Fruit fly (Drosophila melanogaster) whole organism, embryonic: Measurements from ENCODE around the gene Kah.

Experiments
- ATbp ChIP-seq: fragments of 200-800 bp; sonication (Bioruptor generic); optimal IDR thresholded peaks from 2 replicates; lab custom pipeline; 2017; ENCODE audit warnings: missing biosample characterization, mild to moderate bottlenecking, missing genetic modification characterization, missing genetic modification reagents
- Abd-B ChIP-seq: fragments of 200-800 bp; sonication (Bioruptor generic); optimal IDR thresholded peaks from 2 replicates; lab custom pipeline; 2018; ENCODE audit warnings: missing biosample characterization, mild to moderate bottlenecking, missing genetic modification characterization, moderate library complexity
- CG11093 ChIP-seq: fragments of 200-800 bp; sonication (Bioruptor generic); IDR thresholded peaks from 3 replicates; pipeline ENCODE4 v1.3.6; 2022; ENCODE audit warnings: missing biosample characterization, missing genetic modification characterization
- CG13894 ChIP-seq: fragments of 200-800 bp; sonication (Bioruptor generic); optimal IDR thresholded peaks from 3 replicates; lab custom pipeline; 2018; ENCODE audit warnings: missing biosample characterization, mild to moderate bottlenecking, missing genetic modification characterization, moderate library complexity
- CG1603 ChIP-seq: fragments of 200-800 bp; sonication (Bioruptor generic); optimal IDR thresholded peaks from 2 replicates; lab custom pipeline; 2019; ENCODE audit warnings: missing biosample characterization, mild to moderate bottlenecking, missing genetic modification characterization, moderate library complexity
- CG16815 ChIP-seq: fragments of 200-800 bp; sonication (Bioruptor generic); optimal IDR thresholded peaks from 3 replicates; lab custom pipeline; 2017; ENCODE audit warnings: missing biosample characterization, mild to moderate bottlenecking, missing genetic modification characterization
- CG30020 ChIP-seq: fragments of 200-800 bp; optimal IDR thresholded peaks from 2 replicates; lab custom pipeline; 2019; ENCODE audit warnings: missing biosample characterization, mild to moderate bottlenecking, missing genetic modification characterization, moderate library complexity
- CG30431 ChIP-seq: fragments of 200-800 bp; sonication (Bioruptor generic); optimal IDR thresholded peaks from 2 replicates; lab custom pipeline; 2017; ENCODE audit warnings: missing biosample characterization, missing genetic modification characterization
- CG3163 ChIP-seq: fragments of 200-800 bp; sonication (Bioruptor generic); optimal IDR thresholded peaks from 3 replicates; lab custom pipeline; 2016; ENCODE audit warnings: missing biosample characterization, missing genetic modification characterization
- CG32772 ChIP-seq: fragments of 200-800 bp; sonication (Bioruptor generic); IDR thresholded peaks from 2 replicates; pipeline ENCODE4 v1.3.6; 2022; ENCODE audit warnings: missing biosample characterization, missing genetic modification characterization
- CG3281 ChIP-seq: fragments of 200-800 bp; sonication (Bioruptor generic); optimal IDR thresholded peaks from 3 replicates; lab custom pipeline; 2017; ENCODE audit warnings: missing biosample characterization, mild to moderate bottlenecking, missing genetic modification characterization
- CG3838 ChIP-seq: fragments of 200-800 bp; sonication (Bioruptor generic); optimal IDR thresholded peaks from 3 replicates; lab custom pipeline; 2016; ENCODE audit warnings: missing biosample characterization, missing genetic modification characterization
- CG7357 ChIP-seq: fragments of 200-800 bp; sonication (Bioruptor generic); IDR thresholded peaks from 3 replicates; pipeline ENCODE4 v1.3.6; 2022; ENCODE audit warnings: missing biosample characterization, missing genetic modification characterization
- CG7556 ChIP-seq: fragments of 200-800 bp; sonication (Bioruptor generic); optimal IDR thresholded peaks from 2 replicates; lab custom pipeline; 2017; ENCODE audit warnings: missing biosample characterization, mild to moderate bottlenecking, missing genetic modification characterization
- CG7786 ChIP-seq: fragments of 200-800 bp; sonication (Bioruptor generic); optimal IDR thresholded peaks from 2 replicates; lab custom pipeline; 2016; ENCODE audit warnings: missing biosample characterization, missing genetic modification characterization
- CG7928 ChIP-seq: fragments of 200-800 bp; sonication (Bioruptor generic); optimal IDR thresholded peaks from 2 replicates; lab custom pipeline; 2017; ENCODE audit warnings: missing biosample characterization, mild to moderate bottlenecking, missing genetic modification characterization
- CG8089 ChIP-seq: fragments of 200-800 bp; sonication (Bioruptor generic); optimal IDR thresholded peaks from 3 replicates; lab custom pipeline; 2016; ENCODE audit warnings: missing biosample characterization, missing genetic modification characterization
- CG8281 ChIP-seq: fragments of 200-800 bp; sonication (Bioruptor generic); optimal IDR thresholded peaks from 2 replicates; lab custom pipeline; 2018; ENCODE audit warnings: missing biosample characterization, mild to moderate bottlenecking, missing genetic modification characterization, moderate library complexity
- CG8944 ChIP-seq: fragments of 200-800 bp; sonication (Bioruptor generic); optimal IDR thresholded peaks from 3 replicates; lab custom pipeline; 2016; ENCODE audit warnings: missing biosample characterization, missing genetic modification characterization
- CTCF ChIP-seq: fragments of 200-800 bp; sonication (Bioruptor generic); optimal IDR thresholded peaks from 2 replicates; lab custom pipeline; 2017; ENCODE audit warnings: missing biosample characterization, mild to moderate bottlenecking, missing genetic modification characterization, moderate library complexity
- Dip3 ChIP-seq: fragments of 200-800 bp; sonication (Bioruptor generic); optimal IDR thresholded peaks from 3 replicates; lab custom pipeline; 2016; ENCODE audit warnings: missing biosample characterization, missing genetic modification characterization
- Dref ChIP-seq: fragments of 200-800 bp; sonication (Bioruptor generic); IDR thresholded peaks from 2 replicates; pipeline ENCODE4 v1.3.6; 2022; ENCODE audit warnings: missing biosample characterization, missing genetic modification characterization
- GATAe ChIP-seq: fragments of 200-800 bp; sonication (Bioruptor generic); conservative IDR thresholded peaks from 2 replicates; pipeline ENCODE4 v1.3.6; 2022; ENCODE audit warnings: missing biosample characterization, missing genetic modification characterization
- HLH54F ChIP-seq: fragments of 200-800 bp; sonication (Bioruptor generic); optimal IDR thresholded peaks from 3 replicates; lab custom pipeline; 2016; ENCODE audit warnings: missing biosample characterization, missing genetic modification characterization
- MESR4 ChIP-seq: fragments of 200-800 bp; sonication (Bioruptor generic); optimal IDR thresholded peaks from 2 replicates; lab custom pipeline; 2018; ENCODE audit warnings: missing biosample characterization, mild to moderate bottlenecking, missing genetic modification characterization, moderate library complexity
- Max ChIP-seq: fragments of 200-800 bp; sonication (Bioruptor generic); optimal IDR thresholded peaks from 2 replicates; lab custom pipeline; 2016; ENCODE audit warnings: missing biosample characterization, mild to moderate bottlenecking, missing genetic modification characterization
- Mes4 ChIP-seq: fragments of 200-800 bp; sonication (Bioruptor generic); optimal IDR thresholded peaks from 2 replicates; lab custom pipeline; 2016; ENCODE audit warnings: missing biosample characterization, missing genetic modification characterization
- Nf-YB ChIP-seq: fragments of 200-800 bp; sonication (Bioruptor generic); optimal IDR thresholded peaks from 3 replicates; lab custom pipeline; 2019; ENCODE audit warnings: missing biosample characterization, mild to moderate bottlenecking, missing genetic modification characterization, moderate library complexity
- NfI ChIP-seq: fragments of 200-800 bp; sonication (Bioruptor generic); optimal IDR thresholded peaks from 3 replicates; lab custom pipeline; 2018; ENCODE audit warnings: missing biosample characterization, mild to moderate bottlenecking, missing genetic modification characterization, moderate library complexity
- Pdp1 ChIP-seq, 2 experiments: fragments of 200-800 bp; sonication (Bioruptor generic); optimal IDR thresholded peaks; 3 replicates each; lab custom pipeline; 2016; ENCODE audit warnings: missing biosample characterization in 2 of 2, missing genetic modification characterization in 2 of 2, mild to moderate bottlenecking in 1 of 2, moderate library complexity in 1 of 2
- Rfx ChIP-seq: fragments of 200-800 bp; sonication (Bioruptor generic); IDR thresholded peaks from 2 replicates; pipeline ENCODE4 v1.3.6; 2022; ENCODE audit warnings: missing biosample characterization, missing genetic modification characterization
- Taf1 ChIP-seq: fragments of 200-800 bp; sonication (Bioruptor generic); IDR thresholded peaks from 2 replicates; pipeline ENCODE4 v1.3.6; 2022; ENCODE audit warnings: missing biosample characterization, missing genetic modification characterization
- Vsx1 ChIP-seq: fragments of 200-800 bp; sonication (Bioruptor generic); optimal IDR thresholded peaks from 2 replicates; lab custom pipeline; 2017; ENCODE audit warnings: missing biosample characterization, mild to moderate bottlenecking, missing genetic modification characterization, missing genetic modification reagents
- Xrp1 ChIP-seq: fragments of 200-800 bp; sonication (Bioruptor generic); IDR thresholded peaks from 2 replicates; pipeline ENCODE4 v1.3.6; 2022; ENCODE audit warnings: missing biosample characterization, missing genetic modification characterization
- cato ChIP-seq: fragments of 200-800 bp; sonication (Bioruptor generic); optimal IDR thresholded peaks from 2 replicates; lab custom pipeline; 2016; ENCODE audit warnings: missing biosample characterization, missing genetic modification characterization, borderline replicate concordance
- ci ChIP-seq: fragments of 200-800 bp; sonication (Bioruptor generic); IDR thresholded peaks from 3 replicates; pipeline ENCODE4 v1.3.6; 2022; ENCODE audit warnings: missing biosample characterization, missing genetic modification characterization
- dati ChIP-seq: fragments of 200-800 bp; sonication (Bioruptor generic); IDR thresholded peaks from 2 replicates; pipeline ENCODE4 v1.3.6; 2022; ENCODE audit warnings: missing biosample characterization, missing genetic modification characterization
- fu2 ChIP-seq: fragments of 200-800 bp; sonication (Bioruptor generic); optimal IDR thresholded peaks from 2 replicates; lab custom pipeline; 2016; ENCODE audit warnings: missing biosample characterization, missing genetic modification characterization
- gcm ChIP-seq: fragments of 200-800 bp; sonication (Bioruptor generic); optimal IDR thresholded peaks from 2 replicates; lab custom pipeline; 2019; ENCODE audit warnings: missing biosample characterization, mild to moderate bottlenecking, missing genetic modification characterization, moderate library complexity
- insv ChIP-seq, 2 experiments: fragments of 200-800 bp; sonication (Bioruptor generic); optimal IDR thresholded peaks; 3 replicates each; lab custom pipeline; 2016 to 2018; ENCODE audit warnings: missing biosample characterization in 2 of 2, missing genetic modification characterization in 2 of 2
- jumu ChIP-seq: fragments of 200-800 bp; sonication (Bioruptor generic); optimal IDR thresholded peaks from 3 replicates; lab custom pipeline; 2016; ENCODE audit warnings: missing biosample characterization, missing genetic modification characterization
- kni ChIP-seq: fragments of 200-800 bp; sonication (Bioruptor generic); optimal IDR thresholded peaks from 3 replicates; lab custom pipeline; 2017; ENCODE audit warnings: mild to moderate bottlenecking, missing biosample characterization, missing genetic modification reagents, missing genetic modification characterization
- maf-S ChIP-seq: fragments of 200-800 bp; sonication (Bioruptor generic); optimal IDR thresholded peaks from 2 replicates; lab custom pipeline; 2016; ENCODE audit warnings: missing biosample characterization, missing genetic modification characterization
- mirr ChIP-seq: fragments of 200-800 bp; sonication (Bioruptor generic); optimal IDR thresholded peaks from 3 replicates; lab custom pipeline; 2018; ENCODE audit warnings: missing biosample characterization, mild to moderate bottlenecking, missing genetic modification characterization
- prd ChIP-seq, 3 experiments: fragments of >200 bp in 2 of 3; fragments of 200-800 bp in 1 of 3; sonication (Bioruptor generic) in 1 of 3; optimal IDR thresholded peaks in 2 of 3; IDR thresholded peaks in 1 of 3; 2 replicates in 2 of 3; 3 replicates in 1 of 3; pipeline versions ENCODE4 v1.3.6 to Lab custom; 2017 to 2022; ENCODE audit warnings: missing biosample characterization in 1 of 3, missing genetic modification characterization in 1 of 3
- ranshi ChIP-seq: fragments of 200-800 bp; sonication (Bioruptor generic); IDR thresholded peaks from 2 replicates; pipeline ENCODE4 v1.3.6; 2022; ENCODE audit warnings: missing biosample characterization, missing genetic modification characterization
- slbo ChIP-seq: fragments of 200-800 bp; sonication (Bioruptor generic); IDR thresholded peaks from 2 replicates; pipeline ENCODE4 v1.3.6; 2022; ENCODE audit warnings: missing biosample characterization, missing genetic modification characterization
- slp2 ChIP-seq: fragments of 200-800 bp; sonication (Bioruptor generic); optimal IDR thresholded peaks from 2 replicates; lab custom pipeline; 2016; ENCODE audit warnings: missing biosample characterization, missing genetic modification characterization
- vnd ChIP-seq: fragments of 200-800 bp; sonication (Bioruptor generic); IDR thresholded peaks from 3 replicates; pipeline ENCODE4 v1.3.6; 2022; ENCODE audit warnings: missing biosample characterization, missing genetic modification characterization; ENCODE audit not compliant: partially characterized antibody
- zfh2 ChIP-seq: fragments of 200-800 bp; sonication (Bioruptor generic); optimal IDR thresholded peaks from 2 replicates; lab custom pipeline; 2016; ENCODE audit warnings: missing biosample characterization, missing genetic modification characterization

The Kah gene

DNA sequence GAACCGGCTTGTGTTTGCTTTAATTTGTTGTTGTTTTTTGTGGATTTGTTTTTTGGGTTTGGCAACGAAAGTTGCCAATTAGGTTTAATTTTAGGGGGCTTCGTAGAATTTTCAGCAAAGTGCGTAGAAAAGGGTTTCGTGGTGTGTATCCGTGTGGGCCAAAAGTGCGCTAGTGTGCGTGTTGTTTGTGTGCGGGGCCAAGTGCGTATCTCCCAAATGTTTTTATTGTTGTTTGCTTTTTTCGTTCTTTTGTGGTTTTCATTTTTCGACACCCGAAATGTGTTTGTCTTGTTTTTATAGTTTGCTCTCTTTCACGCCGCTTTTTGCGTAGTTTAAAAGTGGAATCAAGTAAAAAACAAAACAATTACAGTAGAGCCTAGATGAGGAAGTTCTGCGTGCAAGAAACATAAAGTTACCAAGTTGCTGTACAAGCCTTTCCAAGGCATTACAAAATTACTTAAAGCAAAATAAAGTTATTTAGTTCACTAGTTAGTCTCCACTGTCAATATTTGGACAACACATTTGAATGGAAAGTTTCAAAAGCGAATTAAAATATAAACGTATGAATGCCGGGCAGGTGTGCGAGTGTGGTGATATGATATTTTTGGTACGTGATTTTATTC is 42.1 kb downstream of the Kah start (continued):
- TF ChIP-seq Xrp1 (GFP tag; lab: Robert Waterston, UW) (peak; percentile 56; the same call in 1 of the 2 replicates), CG7556 (GFP tag; lab: Kevin White, UChicago) (peak; percentile 70), CG7357 (GFP tag; lab: Robert Waterston, UW) (peak; percentile 62), Nf-YB (GFP tag; lab: Kevin White, UChicago) (peak; percentile 13), jumu (GFP tag; lab: Kevin White, UChicago) (peak; percentile 71), dati (GFP tag; lab: Robert Waterston, UW) (no peak), HLH54F (GFP tag; lab: Kevin White, UChicago) (peak; percentile 92), GATAe (GFP tag; lab: Robert Waterston, UW) (peak; percentile 52; the same call in 1 of the 2 replicates), Abd-B (peak; percentile 65), CG7786 (GFP tag; lab: Kevin White, UChicago) (peak; percentile 94), cato (GFP tag; lab: Kevin White, UChicago) (no peak), MESR4 (GFP tag; lab: Kevin White, UChicago) (no peak), Rfx (peak; percentile 96), CG13894 (tag; lab: Kevin White, UChicago) (peak; percentile 88), Dref (GFP tag; lab: Robert Waterston, UW) (peak; percentile 40), Mes4 (peak; percentile 26), NfI (peak; percentile 85), gcm (no peak), Pdp1 (GFP tag; optimal IDR thresholded peaks at IDR 0.05; lab: Kevin White, UChicago) (peak; percentile 77 to 80), CG16815 (GFP tag; lab: Kevin White, UChicago) (peak; percentile 71), ATbp (GFP tag; lab: Kevin White, UChicago) (peak; percentile 19), CG1603 (tag; lab: Kevin White, UChicago) (peak; percentile 56), CG7928 (peak; percentile 66), CG11093 (peak; percentile 66; the same call in 2 of the 3 replicates), CG30431 (GFP tag; lab: Kevin White, UChicago) (peak; percentile 8), Vsx1 (GFP tag; lab: Kevin White, UChicago) (peak; percentile 52), ci (peak; percentile 78; the same call in 2 of the 3 replicates), Taf1 (GFP tag; lab: Robert Waterston, UW) (peak; percentile 91), CG3838 (GFP tag; lab: Kevin White, UChicago) (peak; percentile 36), CG8089 (GFP tag; lab: Kevin White, UChicago) (peak; percentile 1), slp2 (GFP tag; lab: Kevin White, UChicago) (peak; percentile 52), CG32772 (GFP tag; lab: Robert Waterston, UW) (peak; percentile 74), CG3281 (GFP tag; lab: Kevin White, UChicago) (peak; percentile 92), CG8281 (tag; lab: Kevin White, UChicago) (peak; percentile 9), kni (no peak), CG30020 (no peak), maf-S (GFP tag; lab: Kevin White, UChicago) (peak; percentile 80), Max (GFP tag; lab: Kevin White, UChicago) (peak; percentile 63), fu2 (peak; percentile 91), slbo (GFP tag; lab: Robert Waterston, UW) (peak; percentile 97), zfh2 (GFP tag; lab: Kevin White, UChicago) (peak; percentile 97), CG3163 (peak; percentile 49), insv (GFP tag; optimal IDR thresholded peaks at IDR 0.05; lab: Kevin White, UChicago) (peak in 1 of 2 experiments; percentile 7), ranshi (GFP tag; lab: Robert Waterston, UW) (peak; percentile 69; the same call in 1 of the 2 replicates), vnd (GFP tag; lab: Robert Waterston, UW) (no peak), mirr (GFP tag; lab: Kevin White, UChicago) (no peak), CG8944 (GFP tag; lab: Kevin White, UChicago) (peak; percentile 54), CTCF (GFP tag; lab: Kevin White, UChicago) (no peak), prd (optimal IDR thresholded peaks at IDR 0.05; lab: Kevin White, UChicago) (no peak), prd (GFP tag; IDR thresholded peaks at IDR 0.05; lab: Robert Waterston, UW) (peak; percentile 88), Dip3 (GFP tag; lab: Kevin White, UChicago) (peak; percentile 94)
